Worm (Caenorhabditis elegans): ENCODE results near the gene T24G10.2.

Gene T24G10.2

ce11 chrIII:5442711-5443253 is at the start of gene T24G10.2, which contains the start of gene disl-2:
Gene T24G10.2, minus strand, starts transcription at chrIII:5442761.
Gene disl-2, plus strand, starts transcription at chrIII:5443167.
- TF ChIP-seq unc-62 (GFP tag; optimal IDR thresholded peaks at IDR 0.05): no peak

- no peak for TF ChIP-seq unc-62 (GFP tag; optimal IDR thresholded peaks at IDR 0.05)
These were observed 44.6 kb upstream of the T24G10.2 start, which contains the start of gene osg-1 for ce11 chrIII:5487087-5487603. Gene osg-1, plus strand, starts transcription at chrIII:5487553.

ce11 chrIII:5486345-5486744 is 43.8 kb upstream of the T24G10.2 start:
- TF ChIP-seq unc-62 (GFP tag; optimal IDR thresholded peaks at IDR 0.05): no peak

ce11 chrIII:5483738-5484315 is 41.3 kb upstream of the T24G10.2 start, which contains the start of the genes R02F2.7 and R02F2.4:
Gene R02F2.7, minus strand, starts transcription at chrIII:5483773.
Gene R02F2.4, plus strand, starts transcription at chrIII:5484289.
- no peak for TF ChIP-seq unc-62 (GFP tag; optimal IDR thresholded peaks at IDR 0.05)

ce11 chrIII:5479493-5480167 is 37.1 kb upstream of the T24G10.2 start:
- no peak for TF ChIP-seq unc-62 (GFP tag; optimal IDR thresholded peaks at IDR 0.05)

DNA sequence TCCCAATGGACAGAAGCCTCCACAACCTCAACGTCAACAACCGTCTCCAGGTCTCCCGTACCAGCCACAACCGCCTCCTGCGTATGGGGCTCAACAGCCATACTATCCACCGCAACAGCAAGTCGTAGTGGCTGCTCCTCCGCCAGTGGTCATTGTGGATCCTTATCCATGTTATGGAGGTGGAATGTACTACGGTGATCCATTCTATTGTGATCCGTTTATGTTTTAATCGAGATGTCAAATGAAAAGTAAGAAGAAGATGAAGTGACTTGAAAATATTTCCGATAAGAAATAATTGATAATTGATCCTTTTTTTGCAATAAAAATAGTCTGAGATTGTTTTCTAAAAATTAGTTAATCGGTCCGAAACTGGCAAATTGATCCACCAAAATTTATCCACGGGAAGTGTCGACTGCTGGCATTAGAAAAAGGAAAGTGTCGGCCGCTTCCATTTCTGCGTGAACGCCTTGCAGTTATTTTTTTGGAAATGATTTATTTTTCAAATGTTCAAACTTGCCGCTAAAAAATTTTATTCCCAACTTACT is 36.3 kb upstream of the T24G10.2 start, which contains the start of the genes R02F2.6 and R02F2.5:
R02F2.6 (minus strand) TSS at position 101 of the 545 bp plus-strand sequence.
R02F2.5 (plus strand) TSS at position 495 of the 545 bp plus-strand sequence.
- no peak for TF ChIP-seq unc-62 (GFP tag; optimal IDR thresholded peaks at IDR 0.05)

DNA sequence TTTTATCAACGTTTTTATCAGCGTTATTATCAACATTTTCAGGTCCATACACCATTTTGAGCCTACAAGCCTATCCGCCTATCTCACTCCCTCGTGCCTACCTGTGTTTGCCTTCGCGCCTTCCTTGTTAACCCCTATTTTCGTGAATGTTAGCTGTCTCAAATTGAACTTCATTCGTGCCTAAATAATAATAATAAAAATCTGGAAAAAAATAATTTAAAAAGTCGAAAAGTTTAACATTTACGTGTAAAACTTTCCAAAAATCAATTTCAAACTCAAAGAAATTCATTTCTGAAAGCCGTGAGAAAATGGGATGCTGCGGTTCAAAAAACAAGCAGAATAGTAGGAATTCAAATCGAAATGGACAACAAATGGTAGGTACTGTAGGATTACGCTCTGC is 35.5 kb upstream of the T24G10.2 start, which contains the start of gene R02F2.10:
R02F2.10 (plus strand) TSS at position 301 of the 400 bp plus-strand sequence.
- no peak for TF ChIP-seq unc-62 (GFP tag; optimal IDR thresholded peaks at IDR 0.05)

DNA sequence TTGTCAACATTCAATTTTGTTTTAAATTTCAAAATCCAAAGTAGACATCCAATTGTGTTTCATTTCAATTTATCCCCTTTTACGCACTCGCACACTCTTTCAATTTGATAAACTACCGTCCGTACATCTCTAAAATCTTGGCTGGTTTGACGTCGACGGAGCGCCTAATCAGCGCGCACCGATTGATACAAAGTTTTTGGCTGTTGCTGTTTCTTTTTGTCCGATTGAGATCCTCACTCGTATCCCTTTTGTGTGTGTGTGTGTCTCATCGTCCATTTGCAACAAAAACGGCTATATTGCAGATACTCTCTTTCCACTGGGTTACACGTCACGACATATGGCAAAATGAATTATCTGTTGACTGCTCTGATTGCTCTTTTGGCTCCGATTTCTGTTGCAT is 31.6 kb upstream of the T24G10.2 start, which contains the start of gene lon-1:
lon-1 (plus strand) TSS at position 301 of the 400 bp plus-strand sequence.
- TF ChIP-seq unc-62 (GFP tag; optimal IDR thresholded peaks at IDR 0.05): no peak

DNA sequence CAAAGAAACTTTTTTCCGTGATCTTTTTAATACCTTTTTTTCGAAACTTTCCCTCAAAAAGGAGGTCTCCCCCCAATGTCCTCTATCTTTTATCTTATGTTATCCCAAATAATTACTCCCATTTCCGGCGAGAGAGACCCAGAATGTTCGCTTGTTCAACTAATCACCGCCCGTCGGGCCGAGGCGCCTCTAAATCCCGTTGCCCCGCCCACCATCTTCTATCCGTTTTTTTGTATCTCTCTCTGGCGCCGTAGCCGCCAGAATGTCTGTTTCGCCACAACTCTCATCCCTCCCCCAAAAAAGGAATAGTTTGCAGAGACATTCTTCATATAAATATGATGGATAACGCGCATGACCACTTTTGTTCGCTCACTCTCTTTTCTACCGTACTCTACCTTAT is 30.1 kb upstream of the T24G10.2 start:
- no peak for TF ChIP-seq unc-62 (GFP tag; optimal IDR thresholded peaks at IDR 0.05)

DNA sequence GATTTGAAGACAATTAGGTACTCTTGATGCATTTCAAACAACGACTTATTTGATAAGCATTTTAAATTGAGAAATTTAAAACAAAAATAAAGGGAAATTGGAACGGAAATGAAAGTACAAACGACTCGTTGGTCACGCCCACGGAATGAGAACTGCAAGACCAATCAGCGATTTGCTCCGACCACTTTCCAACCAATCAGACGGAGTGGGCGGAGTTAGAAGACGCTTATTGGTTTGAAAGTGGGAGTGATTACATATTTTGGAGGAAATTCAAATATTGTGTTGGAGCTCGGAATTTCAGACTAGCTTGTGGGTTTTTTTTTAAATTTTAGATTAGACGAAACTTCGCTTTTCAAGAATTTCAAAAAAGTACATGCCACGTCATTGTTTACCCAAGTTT is 26.5 kb upstream of the T24G10.2 start:
- no peak for TF ChIP-seq unc-62 (GFP tag; optimal IDR thresholded peaks at IDR 0.05)

- no peak for TF ChIP-seq unc-62 (GFP tag; optimal IDR thresholded peaks at IDR 0.05)
These were observed 22.3 kb upstream of the T24G10.2 start for ce11 chrIII:5464850-5465249.

ce11 chrIII:5464077-5464476 is 21.5 kb upstream of the T24G10.2 start, which contains the start of gene F48E8.2:
Gene F48E8.2, plus strand, starts transcription at chrIII:5464377.
- TF ChIP-seq unc-62 (GFP tag; optimal IDR thresholded peaks at IDR 0.05): no peak

DNA sequence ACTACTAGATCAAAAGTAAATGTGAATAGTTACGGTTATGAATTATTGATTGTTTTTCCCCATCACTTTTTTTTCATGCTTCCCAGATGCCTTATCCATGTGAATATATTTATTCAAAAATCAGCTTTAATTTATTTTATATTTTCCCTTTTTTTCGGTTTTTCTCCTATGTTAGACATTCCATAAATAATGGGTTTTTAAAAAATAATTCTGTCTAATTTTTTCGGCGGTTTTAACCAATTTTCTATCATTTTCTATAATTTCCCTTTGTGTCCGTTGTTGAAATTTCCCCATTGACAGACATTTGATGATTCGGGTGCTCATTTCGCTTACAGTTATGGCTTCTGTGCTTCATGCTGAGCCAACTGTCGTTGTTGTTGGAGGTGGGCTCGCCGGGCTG is 18.5 kb upstream of the T24G10.2 start, which contains the start of gene F48E8.3:
F48E8.3 (plus strand) TSS at position 301 of the 400 bp plus-strand sequence.
- no peak for TF ChIP-seq unc-62 (GFP tag; optimal IDR thresholded peaks at IDR 0.05)

- no peak for TF ChIP-seq unc-62 (GFP tag; optimal IDR thresholded peaks at IDR 0.05)
These were observed 10.7 kb upstream of the T24G10.2 start, which contains the start of gene F48E8.4 for ce11 chrIII:5453290-5453689. Gene F48E8.4, plus strand, starts transcription at chrIII:5453590.

DNA sequence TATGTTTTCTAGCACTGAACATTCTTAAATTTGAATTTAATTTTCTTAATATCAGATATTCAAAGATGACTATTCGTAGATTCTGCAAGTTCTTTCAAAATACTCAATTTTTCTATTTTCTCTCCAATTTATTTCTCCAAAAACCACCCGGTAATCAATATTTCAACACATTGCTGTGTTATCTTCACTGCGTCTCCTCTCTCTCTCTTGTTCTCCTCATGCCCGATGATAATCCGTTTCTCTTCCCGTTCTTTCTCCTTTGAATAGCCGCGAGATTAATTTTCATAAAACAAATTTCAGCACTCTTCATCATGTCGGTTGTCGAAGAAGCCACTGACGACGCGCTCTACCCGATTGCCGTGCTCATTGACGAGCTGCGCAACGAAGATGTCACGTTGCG is 7.9 kb upstream of the T24G10.2 start, which contains the start of gene paa-1:
paa-1 (plus strand) TSS at position 301 of the 400 bp plus-strand sequence.
- no peak for TF ChIP-seq unc-62 (GFP tag; optimal IDR thresholded peaks at IDR 0.05)
